Worm (Caenorhabditis elegans) whole organism, L3 larva: Measurements from ENCODE around the gene zmp-5.

Experiments used
- ceh-9 ChIP-seq: sonication (generic microtip); optimal IDR thresholded peaks from 2 replicates; lab custom pipeline; 2018; ENCODE audit warnings: missing biosample characterization, missing genetic modification characterization
- lin-39 ChIP-seq: fragments of 150-350 bp; optimal IDR thresholded peaks from 2 replicates; lab custom pipeline; 2018; ENCODE audit warnings: missing biosample characterization, missing genetic modification reagents, missing genetic modification characterization
- nhr-28 ChIP-seq: fragments of 150-350 bp; optimal IDR thresholded peaks from 2 replicates; lab custom pipeline; 2014; ENCODE audit warnings: missing biosample characterization, missing genetic modification characterization
- sea-2 ChIP-seq: fragments of 150-350 bp; sonication (generic microtip); optimal IDR thresholded peaks from 4 replicates; lab custom pipeline; 2014; ENCODE audit warnings: missing biosample characterization, missing genetic modification reagents, missing genetic modification characterization
- skn-1 ChIP-seq: fragments of 150-350 bp; optimal IDR thresholded peaks from 2 replicates; lab custom pipeline; 2014; ENCODE audit warnings: missing biosample characterization, missing genetic modification characterization
- unc-62 ChIP-seq: fragments of 150-350 bp; sonication (generic microtip); optimal IDR thresholded peaks from 4 replicates; lab custom pipeline; 2014; ENCODE audit warnings: missing biosample characterization, missing genetic modification reagents, missing genetic modification characterization
- ztf-4 ChIP-seq: fragments of 150-350 bp; optimal IDR thresholded peaks from 2 replicates; lab custom pipeline; 2014; ENCODE audit warnings: missing biosample characterization, missing genetic modification characterization

DNA sequence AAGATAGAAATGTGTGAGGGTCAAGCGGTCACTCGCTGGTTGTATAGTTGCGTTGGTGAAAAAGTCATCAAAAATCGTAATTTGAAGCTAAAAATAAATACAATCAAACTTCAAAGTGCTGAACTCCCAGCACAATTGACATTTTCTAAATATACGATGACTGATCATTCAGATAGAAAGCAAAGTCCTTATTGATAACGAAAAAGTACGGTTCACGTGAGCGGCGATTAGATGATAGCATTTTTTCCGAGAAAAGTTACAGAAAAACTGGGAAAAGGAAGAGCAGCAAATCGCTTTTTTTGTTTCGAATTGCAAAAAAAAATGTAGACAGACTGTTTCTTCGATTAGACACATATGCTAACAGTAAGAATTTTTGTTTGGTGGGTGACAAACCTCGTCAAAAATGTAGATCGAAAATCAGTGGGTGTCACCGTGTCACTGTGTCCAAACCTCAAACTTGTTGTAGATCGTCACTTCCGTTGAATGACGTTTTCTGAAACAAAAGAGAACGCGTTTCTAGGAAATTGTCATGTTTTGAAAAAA lies 13.0 kb upstream of the zmp-5 start, which contains the start of gene ivns-1:
- no peak for TF ChIP-seq skn-1 (tag; lab: Kevin White, UChicago)
- TF ChIP-seq unc-62 (GFP tag; lab: Kevin White, UChicago) = no peak
- TF ChIP-seq lin-39 (tag; lab: Kevin White, UChicago) = no peak
- TF ChIP-seq nhr-28 (tag; lab: Kevin White, UChicago) = no peak
- no peak for TF ChIP-seq sea-2 (GFP tag; lab: Kevin White, UChicago)
- no peak for TF ChIP-seq ztf-4 (tag; lab: Kevin White, UChicago)
- TF ChIP-seq ceh-9 (tag; lab: Kevin White, UChicago) = no peak
